Fruit fly (Drosophila melanogaster) whole organism, embryonic: Measurements from ENCODE around the gene CG4393.

Source experiments
- Atf-2 ChIP-seq: fragments of 200-800 bp; sonication (Bioruptor generic); optimal IDR thresholded peaks from 2 replicates; lab custom pipeline; 2016; ENCODE audit warnings: missing biosample characterization, missing genetic modification characterization
- B-H2 ChIP-seq: fragments of 200-800 bp; sonication (Bioruptor generic); optimal IDR thresholded peaks from 2 replicates; lab custom pipeline; 2018; ENCODE audit warnings: missing biosample characterization, mild to moderate bottlenecking, missing genetic modification characterization
- CG10274 ChIP-seq: fragments of 200-800 bp; sonication (Bioruptor generic); optimal IDR thresholded peaks from 3 replicates; lab custom pipeline; 2017; ENCODE audit warnings: missing biosample characterization, mild to moderate bottlenecking, missing genetic modification characterization
- CG10543 ChIP-seq: fragments of 200-800 bp; sonication (Bioruptor generic); optimal IDR thresholded peaks from 3 replicates; lab custom pipeline; 2017; ENCODE audit warnings: missing biosample characterization, mild to moderate bottlenecking, missing genetic modification characterization, moderate library complexity
- CG11247 ChIP-seq: fragments of 200-800 bp; sonication (Bioruptor generic); IDR thresholded peaks from 2 replicates; pipeline ENCODE4 v1.3.6; 2022; ENCODE audit warnings: missing biosample characterization, missing genetic modification characterization
- CG11456 ChIP-seq: fragments of 200-800 bp; sonication (Bioruptor generic); IDR thresholded peaks from 3 replicates; pipeline ENCODE4 v1.3.6; 2022; ENCODE audit warnings: missing biosample characterization, missing genetic modification characterization
- CG11504 ChIP-seq: fragments of 200-800 bp; sonication (Bioruptor generic); optimal IDR thresholded peaks from 3 replicates; lab custom pipeline; 2019; ENCODE audit warnings: missing biosample characterization, mild to moderate bottlenecking, missing genetic modification characterization, moderate library complexity
- CG1233 ChIP-seq: fragments of 200-800 bp; sonication (Bioruptor generic); optimal IDR thresholded peaks from 4 replicates; lab custom pipeline; 2018; ENCODE audit warnings: missing biosample characterization, mild to moderate bottlenecking, missing genetic modification characterization
- CG13123 ChIP-seq: fragments of 200-800 bp; sonication (Bioruptor generic); optimal IDR thresholded peaks from 2 replicates; lab custom pipeline; 2016; ENCODE audit warnings: missing biosample characterization, missing genetic modification characterization
- CG15479 ChIP-seq: fragments of 200-800 bp; sonication (Bioruptor generic); optimal IDR thresholded peaks from 3 replicates; lab custom pipeline; 2019; ENCODE audit warnings: missing biosample characterization, mild to moderate bottlenecking, missing genetic modification characterization, moderate library complexity
- CG17186 ChIP-seq: fragments of 200-800 bp; sonication (Bioruptor generic); optimal IDR thresholded peaks from 3 replicates; lab custom pipeline; 2017; ENCODE audit warnings: missing biosample characterization, missing genetic modification reagents, missing genetic modification characterization
- CG17612 ChIP-seq: fragments of 200-800 bp; sonication (Bioruptor generic); IDR thresholded peaks from 2 replicates; pipeline ENCODE4 v1.3.6; 2022; ENCODE audit warnings: missing biosample characterization, missing genetic modification characterization
- CG18011 ChIP-seq: fragments of 200-800 bp; sonication (Bioruptor generic); optimal IDR thresholded peaks from 2 replicates; lab custom pipeline; 2017; ENCODE audit warnings: missing biosample characterization, missing genetic modification characterization, mild to moderate bottlenecking, moderate library complexity, missing genotype
- CG2120 ChIP-seq: fragments of 200-800 bp; sonication (Bioruptor generic); optimal IDR thresholded peaks from 3 replicates; lab custom pipeline; 2016; ENCODE audit warnings: missing biosample characterization, missing genetic modification characterization
- CG30403 ChIP-seq: fragments of 200-800 bp; sonication (Bioruptor generic); optimal IDR thresholded peaks from 3 replicates; lab custom pipeline; 2016; ENCODE audit warnings: missing biosample characterization, missing genetic modification characterization
- CG31388 ChIP-seq: fragments of 200-800 bp; sonication (Bioruptor generic); optimal IDR thresholded peaks from 2 replicates; lab custom pipeline; 2016; ENCODE audit warnings: missing biosample characterization, missing genetic modification characterization
- CG32532 ChIP-seq: fragments of 200-800 bp; sonication (Bioruptor generic); IDR thresholded peaks from 2 replicates; pipeline ENCODE4 v1.3.6; 2022; ENCODE audit warnings: missing biosample characterization, missing genetic modification characterization
- CG4617 ChIP-seq: fragments of 200-800 bp; sonication (Bioruptor generic); optimal IDR thresholded peaks from 3 replicates; lab custom pipeline; 2016; ENCODE audit warnings: missing biosample characterization, missing genetic modification characterization, borderline replicate concordance
- CG6254 ChIP-seq: fragments of 200-800 bp; sonication (Bioruptor generic); optimal IDR thresholded peaks from 3 replicates; lab custom pipeline; 2017; ENCODE audit warnings: mild to moderate bottlenecking, missing biosample characterization, missing genetic modification reagents, missing genetic modification characterization
- CG6654 ChIP-seq: fragments of 200-800 bp; sonication (Bioruptor generic); optimal IDR thresholded peaks from 2 replicates; lab custom pipeline; 2017; ENCODE audit warnings: missing biosample characterization, mild to moderate bottlenecking, missing genetic modification characterization
- CG7271 ChIP-seq: fragments of 200-800 bp; sonication (Bioruptor generic); optimal IDR thresholded peaks from 2 replicates; lab custom pipeline; 2018; ENCODE audit warnings: missing biosample characterization, mild to moderate bottlenecking, missing genetic modification characterization, moderate library complexity
- CG8359 ChIP-seq: fragments of 200-800 bp; sonication (Bioruptor generic); optimal IDR thresholded peaks from 2 replicates; lab custom pipeline; 2017; ENCODE audit warnings: missing biosample characterization, mild to moderate bottlenecking, missing genetic modification characterization, borderline replicate concordance
- CG8478 ChIP-seq: fragments of >200 bp; optimal IDR thresholded peaks from 2 replicates; lab custom pipeline; 2018
- CrebB ChIP-seq: fragments of 200-800 bp; sonication (Bioruptor generic); optimal IDR thresholded peaks from 3 replicates; lab custom pipeline; 2018; ENCODE audit warnings: missing biosample characterization, mild to moderate bottlenecking, missing genetic modification characterization
- Deaf1 ChIP-seq: fragments of 200-800 bp; optimal IDR thresholded peaks from 3 replicates; lab custom pipeline; 2019; ENCODE audit warnings: missing biosample characterization, mild to moderate bottlenecking, missing genetic modification characterization, moderate library complexity
- Doc3 ChIP-seq: fragments of 200-800 bp; sonication (Bioruptor generic); IDR thresholded peaks from 3 replicates; pipeline ENCODE4 v1.3.6; 2022; ENCODE audit warnings: missing biosample characterization, missing genetic modification characterization; ENCODE audit not compliant: partially characterized antibody
- E2f2 ChIP-seq: fragments of 200-800 bp; sonication (Bioruptor generic); IDR thresholded peaks from 2 replicates; pipeline ENCODE4 v1.3.6; 2022; ENCODE audit warnings: missing biosample characterization, missing genetic modification characterization
- HLHmδ ChIP-seq: fragments of 200-800 bp; sonication (Bioruptor generic); optimal IDR thresholded peaks from 2 replicates; lab custom pipeline; 2018; ENCODE audit warnings: missing biosample characterization, mild to moderate bottlenecking, missing genetic modification characterization, moderate library complexity
- Hand ChIP-seq: fragments of 200-800 bp; sonication (Bioruptor generic); optimal IDR thresholded peaks from 2 replicates; lab custom pipeline; 2017; ENCODE audit warnings: mild to moderate bottlenecking, missing biosample characterization, missing genetic modification reagents, missing genetic modification characterization
- HmgZ ChIP-seq: fragments of 200-800 bp; sonication (Bioruptor generic); optimal IDR thresholded peaks from 2 replicates; lab custom pipeline; 2018; ENCODE audit warnings: missing biosample characterization, mild to moderate bottlenecking, missing genetic modification characterization
- ab ChIP-seq: fragments of 200-800 bp; sonication (Bioruptor generic); optimal IDR thresholded peaks from 2 replicates; lab custom pipeline; 2016; ENCODE audit warnings: missing biosample characterization, missing genetic modification characterization
- bab2 ChIP-seq: fragments of 200-800 bp; sonication (Bioruptor generic); optimal IDR thresholded peaks from 2 replicates; lab custom pipeline; 2016; ENCODE audit warnings: missing biosample characterization, missing genetic modification characterization
- bowl ChIP-seq: fragments of 200-800 bp; sonication (Bioruptor generic); IDR thresholded peaks from 2 replicates; pipeline ENCODE4 v1.3.6; 2022; ENCODE audit warnings: missing biosample characterization, missing genetic modification characterization
- btn ChIP-seq: fragments of 200-800 bp; sonication (Bioruptor generic); optimal IDR thresholded peaks from 2 replicates; lab custom pipeline; 2016; ENCODE audit warnings: missing biosample characterization, missing genetic modification characterization
- crc ChIP-seq: fragments of 200-800 bp; sonication (Bioruptor generic); optimal IDR thresholded peaks from 2 replicates; lab custom pipeline; 2016; ENCODE audit warnings: missing biosample characterization, missing genetic modification characterization
- dpn ChIP-seq, 2 experiments: fragments of 200-800 bp; sonication (Bioruptor generic); optimal IDR thresholded peaks; 3 replicates each; lab custom pipeline; 2016; ENCODE audit warnings: missing biosample characterization in 2 of 2, missing genetic modification characterization in 2 of 2
- ems ChIP-seq: fragments of 200-800 bp; sonication (Bioruptor generic); optimal IDR thresholded peaks from 3 replicates; lab custom pipeline; 2016; ENCODE audit warnings: missing biosample characterization, missing genetic modification characterization
- esg ChIP-seq: fragments of 200-800 bp; sonication (Bioruptor generic); conservative IDR thresholded peaks from 2 replicates; pipeline ENCODE4 v1.3.6; 2022; ENCODE audit warnings: missing biosample characterization, missing genetic modification characterization
- ftz-f1 ChIP-seq: fragments of 200-800 bp; sonication (Bioruptor generic); optimal IDR thresholded peaks from 2 replicates; lab custom pipeline; 2016; ENCODE audit warnings: missing biosample characterization, missing genetic modification characterization
- gsb ChIP-seq: fragments of 200-800 bp; sonication (Bioruptor generic); IDR thresholded peaks from 2 replicates; pipeline ENCODE4 v1.3.6; 2022; ENCODE audit warnings: missing biosample characterization, missing genetic modification characterization
- gsb-n ChIP-seq: fragments of 200-800 bp; sonication (Bioruptor generic); optimal IDR thresholded peaks from 3 replicates; lab custom pipeline; 2018; ENCODE audit warnings: missing biosample characterization, mild to moderate bottlenecking, missing genetic modification characterization
- luna ChIP-seq: fragments of 200-800 bp; sonication (Bioruptor generic); optimal IDR thresholded peaks from 2 replicates; lab custom pipeline; 2016; ENCODE audit warnings: missing biosample characterization, missing genetic modification characterization
- mirr ChIP-seq: fragments of 200-800 bp; sonication (Bioruptor generic); optimal IDR thresholded peaks from 3 replicates; lab custom pipeline; 2018; ENCODE audit warnings: missing biosample characterization, mild to moderate bottlenecking, missing genetic modification characterization
- nerfin-2 ChIP-seq: fragments of 200-800 bp; sonication (Bioruptor generic); IDR thresholded peaks from 2 replicates; pipeline ENCODE4 v1.3.6; 2022; ENCODE audit warnings: missing biosample characterization, missing genetic modification characterization; ENCODE audit not compliant: partially characterized antibody
- org-1 ChIP-seq: fragments of 200-800 bp; sonication (Bioruptor generic); optimal IDR thresholded peaks from 2 replicates; lab custom pipeline; 2017; ENCODE audit warnings: missing biosample characterization, missing genetic modification characterization
- scrt ChIP-seq: fragments of 200-800 bp; sonication (Bioruptor generic); optimal IDR thresholded peaks from 2 replicates; lab custom pipeline; 2018; ENCODE audit warnings: missing biosample characterization, mild to moderate bottlenecking, missing genetic modification characterization, moderate library complexity
- sob ChIP-seq: fragments of 200-800 bp; sonication (Bioruptor generic); IDR thresholded peaks from 2 replicates; pipeline ENCODE4 v1.3.6; 2022; ENCODE audit warnings: missing biosample characterization, missing genetic modification characterization
- sug ChIP-seq: fragments of 200-800 bp; optimal IDR thresholded peaks from 2 replicates; lab custom pipeline; 2019; ENCODE audit warnings: missing biosample characterization, mild to moderate bottlenecking, missing genetic modification characterization, moderate library complexity
- toy ChIP-seq: fragments of 200-800 bp; sonication (Bioruptor generic); IDR thresholded peaks from 2 replicates; pipeline ENCODE4 v1.3.6; 2022; ENCODE audit warnings: missing biosample characterization, missing genetic modification characterization
- z ChIP-seq: fragments of 200-800 bp; sonication (Bioruptor generic); IDR thresholded peaks from 3 replicates; pipeline ENCODE4 v1.3.6; 2022; ENCODE audit warnings: missing biosample characterization, missing genetic modification characterization

Gene CG4393

DNA sequence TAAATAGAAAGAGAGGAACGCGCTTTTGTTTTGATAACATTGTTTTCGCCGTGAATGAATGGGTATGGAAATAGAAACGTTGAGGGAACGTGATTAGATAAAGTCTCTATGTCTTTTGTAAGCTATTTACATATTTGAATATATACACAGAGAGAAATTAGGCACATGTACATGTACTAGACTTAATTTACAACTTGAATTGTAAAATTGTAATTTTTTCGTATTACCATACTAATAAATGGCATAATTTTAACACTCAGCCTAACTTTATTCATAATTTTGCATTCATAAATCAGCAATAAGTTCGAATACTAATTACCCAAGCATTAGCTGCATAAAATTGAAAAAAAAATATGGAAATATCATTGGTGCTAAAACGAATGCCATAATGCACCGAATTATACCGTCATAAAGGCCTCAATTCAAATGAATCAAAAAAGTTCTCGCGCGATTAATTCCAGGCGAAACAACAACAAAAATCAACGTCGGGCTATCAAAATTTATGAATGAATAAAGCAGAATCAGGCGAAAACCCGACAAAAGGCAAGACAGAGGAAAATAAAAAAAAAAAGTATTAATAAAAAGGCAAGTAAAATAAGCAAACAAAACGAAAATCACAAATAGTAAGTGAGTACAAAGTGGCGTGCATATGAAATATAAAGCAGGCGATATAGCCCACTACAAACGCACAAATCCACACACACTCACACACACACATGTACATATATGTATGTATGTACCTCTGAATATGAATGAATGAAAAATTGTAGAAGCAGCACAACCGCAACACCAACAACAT, 51.8 kb downstream of the CG4393 start (continued):
- TF ChIP-seq HLHmδ (no peak), ftz-f1 (GFP tag; lab: Kevin White, UChicago) (no peak), luna (GFP tag; lab: Kevin White, UChicago) (no peak), Hand (GFP tag; lab: Kevin White, UChicago) (peak; percentile 26), bab2 (GFP tag; lab: Kevin White, UChicago) (peak; percentile 32), CG11504 (peak; percentile 76), CG10543 (GFP tag; lab: Kevin White, UChicago) (no peak), CG31388 (GFP tag; lab: Kevin White, UChicago) (no peak), CG8359 (peak; percentile 47), Atf-2 (GFP tag; lab: Kevin White, UChicago) (peak; percentile 18), CG10274 (GFP tag; lab: Kevin White, UChicago) (no peak), ab (GFP tag; lab: Kevin White, UChicago) (no peak), z (GFP tag; lab: Robert Waterston, UW) (no peak), esg (GFP tag; lab: Robert Waterston, UW) (no peak), bowl (no peak), CG17186 (GFP tag; lab: Kevin White, UChicago) (no peak), CG30403 (GFP tag; lab: Kevin White, UChicago) (peak; percentile 67), crc (GFP tag; lab: Kevin White, UChicago) (peak; percentile 11), CG6254 (GFP tag; lab: Kevin White, UChicago) (peak; percentile 28), CG11247 (GFP tag; lab: Robert Waterston, UW) (no peak), Doc3 (GFP tag; lab: Robert Waterston, UW) (no peak), dpn (GFP tag; optimal IDR thresholded peaks at IDR 0.05; lab: Kevin White, UChicago) (peak; percentile 46 to 63), B-H2 (no peak), CG1233 (GFP tag; lab: Kevin White, UChicago) (peak; percentile 39), CG7271 (tag; lab: Kevin White, UChicago) (no peak), sob (GFP tag; lab: Robert Waterston, UW) (peak; percentile 31; the same call in 1 of the 2 replicates), org-1 (peak; percentile 38), CG17612 (no peak), nerfin-2 (GFP tag; lab: Robert Waterston, UW) (no peak), CG18011 (no peak), toy (GFP tag; lab: Robert Waterston, UW) (no peak), Deaf1 (tag; lab: Kevin White, UChicago) (peak; percentile 26), CG13123 (GFP tag; lab: Kevin White, UChicago) (no peak), ems (GFP tag; lab: Kevin White, UChicago) (no peak), CG6654 (GFP tag; lab: Kevin White, UChicago) (peak; percentile 30), CG11456 (no peak), gsb-n (peak; percentile 32), scrt (GFP tag; lab: Kevin White, UChicago) (peak; percentile 21), CG4617 (GFP tag; lab: Kevin White, UChicago) (no peak), mirr (GFP tag; lab: Kevin White, UChicago) (no peak), CG15479 (no peak), CG8478 (lab: Kevin White, UChicago) (no peak), HmgZ (tag; lab: Kevin White, UChicago) (peak; percentile 28), E2f2 (GFP tag; lab: Robert Waterston, UW) (no peak), sug (no peak), CG2120 (GFP tag; lab: Kevin White, UChicago) (peak; percentile 70), btn (GFP tag; lab: Kevin White, UChicago) (no peak), CG32532 (GFP tag; lab: Robert Waterston, UW) (peak; percentile 22; the same call in 1 of the 2 replicates), gsb (GFP tag; lab: Robert Waterston, UW) (no peak), CrebB (tag; lab: Kevin White, UChicago) (peak; percentile 39)
